Worm (Caenorhabditis elegans) whole organism, L1 larva: ENCODE data around the gene hlh-12.

Experiments
- fkh-10 ChIP-seq: sonication (generic microtip); optimal IDR thresholded peaks from 2 replicates; lab custom pipeline; 2017; ENCODE audit warnings: missing biosample characterization, missing genetic modification reagents, missing genetic modification characterization
- fos-1 ChIP-seq: fragments of 150-350 bp; optimal IDR thresholded peaks from 2 replicates; lab custom pipeline; 2014; ENCODE audit warnings: missing biosample characterization, missing genetic modification characterization
- lin-35 ChIP-seq, 2 experiments: fragments of 150-350 bp; optimal IDR thresholded peaks; 2 replicates each; lab custom pipeline; 2014; ENCODE audit warnings: missing biosample characterization in 2 of 2, missing genetic modification characterization in 2 of 2, missing genetic modification reagents in 2 of 2
- lsy-2 ChIP-seq, 2 experiments: fragments of 150-350 bp; optimal IDR thresholded peaks; 2 replicates each; lab custom pipeline; 2014; ENCODE audit warnings: missing biosample characterization in 2 of 2, missing genetic modification characterization in 2 of 2
- nhr-237 ChIP-seq: fragments of 150-350 bp; optimal IDR thresholded peaks from 2 replicates; lab custom pipeline; 2014; ENCODE audit warnings: missing biosample characterization, missing genetic modification characterization
- nhr-77 ChIP-seq: fragments of 150-350 bp; optimal IDR thresholded peaks from 2 replicates; lab custom pipeline; 2014; ENCODE audit warnings: missing biosample characterization, missing genetic modification characterization
- pag-3 ChIP-seq: sonication (generic microtip); optimal IDR thresholded peaks from 2 replicates; lab custom pipeline; 2017; ENCODE audit warnings: missing genetic modification characterization, mild to moderate bottlenecking, missing compliant biosample characterization, antibody characterized with exemption, borderline replicate concordance; ENCODE audit not compliant: insufficient read depth
- snpc-4 ChIP-seq: fragments of 150-350 bp; optimal IDR thresholded peaks from 2 replicates; lab custom pipeline; 2014; ENCODE audit warnings: missing biosample characterization, missing genetic modification characterization
- tbx-2 ChIP-seq: sonication (generic microtip); optimal IDR thresholded peaks from 2 replicates; lab custom pipeline; 2016; ENCODE audit warnings: missing genetic modification characterization, missing compliant biosample characterization
- unc-130 ChIP-seq: fragments of 150-350 bp; optimal IDR thresholded peaks from 2 replicates; lab custom pipeline; 2017; ENCODE audit warnings: missing biosample characterization, missing genetic modification characterization, inconsistent platforms

- TF ChIP-seq nhr-77 (tag; lab: Kevin White, UChicago) (no peak), pag-3 (tag; lab: Kevin White, UChicago) (no peak), lsy-2 (tag; optimal IDR thresholded peaks at IDR 0.05; lab: Kevin White, UChicago) (no peak), fos-1 (tag; lab: Kevin White, UChicago) (no peak), fkh-10 (GFP tag; lab: Kevin White, UChicago) (no peak), tbx-2 (no peak), snpc-4 (tag; lab: Kevin White, UChicago) (no peak), unc-130 (no peak), lin-35 (GFP tag; optimal IDR thresholded peaks at IDR 0.05; lab: Kevin White, UChicago) (no peak), nhr-237 (no peak)
Observed at ce11 chrIV:8492242-8492641, 13.0 kb upstream of the hlh-12 start, which contains the start of gene sru-7.
